Fruit fly (Drosophila melanogaster) whole organism, prepupa: ENCODE measurements around the gene CG43638.

ENCODE experiments used
- CG10631 ChIP-seq: fragments of 200-800 bp; sonication (Bioruptor generic); optimal IDR thresholded peaks from 2 replicates; lab custom pipeline; 2016; ENCODE audit warnings: missing biosample characterization, missing genetic modification characterization
- CG3032 ChIP-seq: fragments of 200-800 bp; optimal IDR thresholded peaks from 2 replicates; lab custom pipeline; 2019; ENCODE audit warnings: missing biosample characterization, mild to moderate bottlenecking, missing genetic modification characterization, moderate library complexity
- CG34406 ChIP-seq: fragments of 200-800 bp; sonication (Bioruptor generic); optimal IDR thresholded peaks from 3 replicates; lab custom pipeline; 2016; ENCODE audit warnings: missing biosample characterization, missing genetic modification characterization
- CG6792 ChIP-seq: fragments of 200-800 bp; sonication (Bioruptor generic); optimal IDR thresholded peaks from 3 replicates; lab custom pipeline; 2016; ENCODE audit warnings: missing biosample characterization, missing genetic modification characterization
- CG9139 ChIP-seq: fragments of 200-800 bp; sonication (Bioruptor generic); optimal IDR thresholded peaks from 3 replicates; lab custom pipeline; 2017; ENCODE audit warnings: missing biosample characterization, mild to moderate bottlenecking, missing genetic modification characterization
- Gug ChIP-seq: fragments of 200-800 bp; sonication (Bioruptor generic); IDR thresholded peaks from 2 replicates; pipeline ENCODE4 v1.3.6; 2022; ENCODE audit warnings: missing biosample characterization, missing genetic modification characterization
- Sox14 ChIP-seq: fragments of 200-800 bp; sonication (Bioruptor generic); optimal IDR thresholded peaks from 3 replicates; lab custom pipeline; 2016; ENCODE audit warnings: missing biosample characterization, missing genetic modification characterization
- Sox15 ChIP-seq: fragments of 200-800 bp; sonication (Bioruptor generic); optimal IDR thresholded peaks from 3 replicates; lab custom pipeline; 2016; ENCODE audit warnings: missing biosample characterization, missing genetic modification characterization
- eg ChIP-seq: fragments of 200-800 bp; sonication (Bioruptor generic); IDR thresholded peaks from 3 replicates; pipeline ENCODE4 v1.3.6; 2022; ENCODE audit warnings: missing biosample characterization, missing genetic modification characterization
- fd85E ChIP-seq: fragments of 200-800 bp; sonication (Bioruptor generic); optimal IDR thresholded peaks from 3 replicates; lab custom pipeline; 2016; ENCODE audit warnings: missing biosample characterization, missing genetic modification characterization
- ss ChIP-seq, 2 experiments: fragments of 200-800 bp; sonication (Bioruptor generic); optimal IDR thresholded peaks; 2 replicates in 1 of 2; 3 replicates in 1 of 2; lab custom pipeline; 2017 to 2018; ENCODE audit warnings: mild to moderate bottlenecking in 2 of 2, missing biosample characterization in 2 of 2, missing genetic modification characterization in 2 of 2, moderate library complexity in 1 of 2

- TF ChIP-seq Sox15 (GFP tag; lab: Kevin White, UChicago) (no peak), CG9139 (GFP tag; lab: Kevin White, UChicago) (no peak), ss (GFP tag; optimal IDR thresholded peaks at IDR 0.05; lab: Kevin White, UChicago) (peak in 1 of 2 experiments; percentile 11), Gug (GFP tag; lab: Robert Waterston, UW) (no peak), CG6792 (GFP tag; lab: Kevin White, UChicago) (no peak), CG10631 (GFP tag; lab: Kevin White, UChicago) (no peak), CG34406 (GFP tag; lab: Kevin White, UChicago) (no peak), fd85E (no peak), eg (GFP tag; lab: Robert Waterston, UW) (no peak; the same call in 2 of the 3 replicates), CG3032 (tag; lab: Kevin White, UChicago) (no peak), Sox14 (GFP tag; lab: Kevin White, UChicago) (no peak)
These were observed 38.1 kb downstream of the CG43638 start for dm6 chr3L:12082521-12082841.
